Worm (Caenorhabditis elegans) whole organism, young adult: ENCODE results near the gene enu-3.2.

Source experiments
- B0035.1 ChIP-seq: sonication (generic microtip); optimal IDR thresholded peaks from 2 replicates; lab custom pipeline; 2016; ENCODE audit warnings: missing genetic modification characterization, mild to moderate bottlenecking, missing compliant biosample characterization, missing genotype, missing genetic modification reagents
- B0261.1 ChIP-seq: sonication (generic microtip); optimal IDR thresholded peaks from 2 replicates; lab custom pipeline; 2016; ENCODE audit warnings: mild to moderate bottlenecking, missing genetic modification characterization, moderate library complexity, missing compliant biosample characterization
- B0336.3 ChIP-seq: fragments of 200-800 bp; sonication (Bioruptor generic); IDR thresholded peaks from 2 replicates; pipeline ENCODE4 v1.3.6; 2022; ENCODE audit warnings: missing genetic modification characterization, missing compliant biosample characterization
- C06A6.2 ChIP-seq: fragments of 200-800 bp; sonication (Bioruptor generic); conservative IDR thresholded peaks from 2 replicates; pipeline ENCODE4 v1.3.6; 2022; ENCODE audit warnings: missing genetic modification characterization, missing compliant biosample characterization
- F37B4.10 ChIP-seq: fragments of 200-800 bp; sonication (Bioruptor generic); IDR thresholded peaks from 2 replicates; pipeline ENCODE4 v1.3.6; 2022; ENCODE audit warnings: missing genetic modification characterization, missing compliant biosample characterization
- F55B11.4 ChIP-seq: sonication (generic microtip); optimal IDR thresholded peaks from 2 replicates; lab custom pipeline; 2016; ENCODE audit warnings: missing compliant biosample characterization, missing genetic modification characterization, borderline replicate concordance; ENCODE audit not compliant: insufficient read depth
- T26A5.8 ChIP-seq: sonication (generic microtip); optimal IDR thresholded peaks from 2 replicates; lab custom pipeline; 2016; ENCODE audit warnings: missing genetic modification characterization, missing compliant biosample characterization
- Y53G8AR.9 ChIP-seq: fragments of 200-800 bp; sonication (Bioruptor generic); conservative IDR thresholded peaks from 2 replicates; pipeline ENCODE4 v1.3.6; 2022; ENCODE audit warnings: missing genetic modification reagents, missing genetic modification characterization, missing compliant biosample characterization
- akir-1 ChIP-seq: fragments of 200-800 bp; sonication (Bioruptor generic); optimal IDR thresholded peaks from 2 replicates; lab custom pipeline; 2018; ENCODE audit warnings: mild to moderate bottlenecking, missing genetic modification characterization, moderate library complexity, missing compliant biosample characterization
- ama-1 ChIP-seq, 3 experiments: fragments of 150-350 bp in 1 of 3; sonication (generic microtip) in 2 of 3; optimal IDR thresholded peaks; 2 replicates each; lab custom pipeline; 2014 to 2018; ENCODE audit warnings: missing biosample characterization in 2 of 3, missing genetic modification characterization in 2 of 3, missing genetic modification reagents in 2 of 3
- aptf-2 ChIP-seq: fragments of 200-800 bp; sonication (Bioruptor generic); conservative IDR thresholded peaks from 2 replicates; pipeline ENCODE4 v1.3.6; 2022; ENCODE audit warnings: missing genetic modification reagents, missing genetic modification characterization, missing compliant biosample characterization
- atf-7 ChIP-seq: sonication (generic microtip); optimal IDR thresholded peaks from 2 replicates; lab custom pipeline; 2017; ENCODE audit warnings: mild to moderate bottlenecking, missing genetic modification characterization, missing compliant biosample characterization
- athp-1 ChIP-seq: sonication (generic microtip); optimal IDR thresholded peaks from 2 replicates; lab custom pipeline; 2017; ENCODE audit warnings: mild to moderate bottlenecking, missing genetic modification characterization, missing compliant biosample characterization
- attf-6 ChIP-seq: fragments of 200-800 bp; sonication (Bioruptor generic); IDR thresholded peaks from 2 replicates; pipeline ENCODE4 v1.3.6; 2022; ENCODE audit warnings: missing genetic modification reagents, missing genetic modification characterization, missing compliant biosample characterization
- cebp-2 ChIP-seq: fragments of 200-800 bp; sonication (Bioruptor generic); IDR thresholded peaks from 2 replicates; pipeline ENCODE4 v1.3.6; 2022; ENCODE audit warnings: missing genetic modification characterization, missing compliant biosample characterization
- ceh-91 ChIP-seq: fragments of 200-800 bp; sonication (Bioruptor generic); IDR thresholded peaks from 2 replicates; pipeline ENCODE4 v1.3.6; 2022; ENCODE audit warnings: missing genetic modification reagents, missing genetic modification characterization, missing compliant biosample characterization
- dpff-1 ChIP-seq: sonication (generic microtip); optimal IDR thresholded peaks from 2 replicates; lab custom pipeline; 2017; ENCODE audit warnings: mild to moderate bottlenecking, missing genetic modification characterization, missing compliant biosample characterization
- efl-1 ChIP-seq: fragments of 150-350 bp; optimal IDR thresholded peaks from 2 replicates; lab custom pipeline; 2014; ENCODE audit warnings: missing biosample characterization, missing genetic modification reagents, missing genetic modification characterization
- egl-44 ChIP-seq: fragments of 200-800 bp; sonication (Bioruptor generic); IDR thresholded peaks from 2 replicates; pipeline ENCODE4 v1.3.6; 2022; ENCODE audit warnings: missing genetic modification reagents, missing genetic modification characterization, missing compliant biosample characterization
- ekl-4 ChIP-seq: fragments of 200-800 bp; sonication (Bioruptor generic); IDR thresholded peaks from 2 replicates; pipeline ENCODE4 v1.3.6; 2022; ENCODE audit warnings: missing genetic modification reagents, missing genetic modification characterization, missing compliant biosample characterization
- fkh-3 ChIP-seq: sonication (generic microtip); optimal IDR thresholded peaks from 2 replicates; lab custom pipeline; 2016; ENCODE audit warnings: mild to moderate bottlenecking, missing genetic modification characterization, missing compliant biosample characterization
- him-1 ChIP-seq: sonication (generic microtip); optimal IDR thresholded peaks from 2 replicates; lab custom pipeline; 2016; ENCODE audit warnings: missing genotype, missing genetic modification reagents, missing genetic modification characterization, missing compliant biosample characterization
- hmg-1.2 ChIP-seq: fragments of 200-800 bp; sonication (Bioruptor generic); IDR thresholded peaks from 2 replicates; pipeline ENCODE4 v1.3.6; 2022; ENCODE audit warnings: missing genetic modification reagents, missing genetic modification characterization, missing compliant biosample characterization
- hmg-20 ChIP-seq: fragments of 200-800 bp; sonication (Bioruptor generic); IDR thresholded peaks from 2 replicates; pipeline ENCODE4 v1.3.6; 2022; ENCODE audit warnings: missing genetic modification reagents, missing genetic modification characterization, missing compliant biosample characterization
- lag-1 ChIP-seq: fragments of 200-800 bp; sonication (Bioruptor generic); IDR thresholded peaks from 2 replicates; pipeline ENCODE4 v1.3.6; 2022; ENCODE audit warnings: missing genetic modification reagents, missing genetic modification characterization, missing compliant biosample characterization
- let-607 ChIP-seq, 2 experiments: fragments of 200-800 bp in 1 of 2; sonication (Bioruptor generic) in 1 of 2; sonication (generic microtip) in 1 of 2; optimal IDR thresholded peaks; 2 replicates each; lab custom pipeline; 2016 to 2018; ENCODE audit warnings: mild to moderate bottlenecking in 2 of 2, missing compliant biosample characterization in 2 of 2, missing genetic modification characterization in 2 of 2, moderate library complexity in 2 of 2, missing genotype in 1 of 2
- lin-35 ChIP-seq, 3 experiments: fragments of 150-350 bp in 2 of 3; sonication (generic microtip) in 1 of 3; optimal IDR thresholded peaks; 2 replicates each; lab custom pipeline; 2014 to 2018; ENCODE audit warnings: missing biosample characterization in 3 of 3, missing genetic modification characterization in 3 of 3, missing genetic modification reagents in 3 of 3
- lin-40 ChIP-seq: sonication (generic microtip); optimal IDR thresholded peaks from 2 replicates; lab custom pipeline; 2016; ENCODE audit warnings: missing genetic modification characterization, mild to moderate bottlenecking, missing compliant biosample characterization, missing genotype, missing genetic modification reagents
- lin-54 ChIP-seq: fragments of 200-800 bp; sonication (Bioruptor generic); optimal IDR thresholded peaks from 2 replicates; lab custom pipeline; 2018; ENCODE audit warnings: mild to moderate bottlenecking, missing genetic modification characterization, missing compliant biosample characterization
- lir-1 ChIP-seq: fragments of 200-800 bp; sonication (Bioruptor generic); conservative IDR thresholded peaks from 2 replicates; pipeline ENCODE4 v1.3.6; 2022; ENCODE audit warnings: missing genetic modification reagents, missing genetic modification characterization, missing compliant biosample characterization
- lsy-27 ChIP-seq: sonication (generic microtip); optimal IDR thresholded peaks from 2 replicates; lab custom pipeline; 2017; ENCODE audit warnings: missing genetic modification characterization, mild to moderate bottlenecking, missing compliant biosample characterization, antibody characterized with exemption, missing genotype, borderline replicate concordance; ENCODE audit not compliant: insufficient read depth
- madf-3 ChIP-seq: fragments of 200-800 bp; sonication (Bioruptor generic); IDR thresholded peaks from 2 replicates; pipeline ENCODE4 v1.3.6; 2022; ENCODE audit warnings: missing genetic modification reagents, missing genetic modification characterization, missing compliant biosample characterization
- madf-6 ChIP-seq: fragments of 200-800 bp; sonication (Bioruptor generic); IDR thresholded peaks from 2 replicates; pipeline ENCODE4 v1.3.6; 2022; ENCODE audit warnings: missing genetic modification reagents, missing genetic modification characterization, missing compliant biosample characterization
- nfya-2 ChIP-seq: fragments of 200-800 bp; sonication (Bioruptor generic); IDR thresholded peaks from 2 replicates; pipeline ENCODE4 v1.3.6; 2022; ENCODE audit warnings: missing genetic modification reagents, missing genetic modification characterization, missing compliant biosample characterization
- nhr-80 ChIP-seq: sonication (generic microtip); optimal IDR thresholded peaks from 2 replicates; lab custom pipeline; 2016; ENCODE audit warnings: missing genetic modification characterization, missing compliant biosample characterization
- sdz-38 ChIP-seq: sonication (generic microtip); optimal IDR thresholded peaks from 2 replicates; lab custom pipeline; 2016; ENCODE audit warnings: missing genotype, missing genetic modification characterization, missing compliant biosample characterization
- snpc-1.3 ChIP-seq: sonication (generic microtip); optimal IDR thresholded peaks from 2 replicates; lab custom pipeline; 2017; ENCODE audit warnings: missing genetic modification characterization, mild to moderate bottlenecking, missing compliant biosample characterization, antibody characterized with exemption, moderate library complexity, missing genotype, missing genetic modification reagents; ENCODE audit not compliant: insufficient read depth
- snpc-3.4 ChIP-seq: sonication (generic microtip); optimal IDR thresholded peaks from 2 replicates; lab custom pipeline; 2017; ENCODE audit warnings: missing genetic modification characterization, mild to moderate bottlenecking, missing compliant biosample characterization, antibody characterized with exemption, moderate library complexity, missing genotype, missing genetic modification reagents
- sptf-2 ChIP-seq: fragments of 200-800 bp; sonication (Bioruptor generic); optimal IDR thresholded peaks from 2 replicates; lab custom pipeline; 2018; ENCODE audit warnings: mild to moderate bottlenecking, missing genetic modification characterization, missing compliant biosample characterization
- tbx-9 ChIP-seq: sonication (generic microtip); optimal IDR thresholded peaks from 2 replicates; lab custom pipeline; 2016; ENCODE audit warnings: borderline replicate concordance, missing genetic modification characterization, inconsistent platforms, missing compliant biosample characterization
- xnd-1 ChIP-seq: sonication (generic microtip); optimal IDR thresholded peaks from 2 replicates; lab custom pipeline; 2016; ENCODE audit warnings: missing genotype, missing genetic modification reagents, missing genetic modification characterization, missing compliant biosample characterization
- zfh-2 ChIP-seq: fragments of 200-800 bp; sonication (Bioruptor generic); conservative IDR thresholded peaks from 2 replicates; pipeline ENCODE4 v1.3.6; 2022; ENCODE audit warnings: missing genetic modification reagents, missing genetic modification characterization, missing compliant biosample characterization
- ztf-3 ChIP-seq: fragments of 200-800 bp; sonication (Bioruptor generic); optimal IDR thresholded peaks from 2 replicates; lab custom pipeline; 2018; ENCODE audit warnings: mild to moderate bottlenecking, missing genetic modification characterization, missing compliant biosample characterization

The enu-3.2 gene

DNA sequence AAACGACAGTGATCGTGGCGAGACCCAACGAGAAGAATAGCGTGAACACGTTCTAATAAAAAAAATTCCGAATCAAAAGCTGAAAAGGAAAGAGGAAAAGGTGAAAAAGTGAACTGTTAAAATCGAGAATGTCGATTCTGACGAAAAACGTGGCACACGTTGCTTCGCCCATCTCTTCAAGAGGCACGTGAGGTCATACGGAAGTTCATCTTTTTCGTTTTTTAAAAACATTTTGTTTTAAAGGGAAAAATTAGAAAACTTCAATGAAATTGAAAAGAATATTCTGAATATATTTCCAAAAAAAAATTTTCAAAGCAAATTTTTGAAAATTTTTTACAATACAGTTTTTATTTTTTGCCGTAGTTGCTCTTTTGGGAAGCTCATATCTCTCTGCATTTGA is 26.2 kb upstream of the enu-3.2 start, which contains the start of gene C38D4.7:
Gene C38D4.7 (minus strand): TSS at position 101 of the 400 bp plus-strand sequence.
- TF ChIP-seq C06A6.2 (no peak), fkh-3 (tag; lab: Kevin White, UChicago) (no peak), lin-35 (GFP tag; optimal IDR thresholded peaks at IDR 0.05; lab: Kevin White, UChicago) (no peak)
- TF ChIP-seq, all 124 proteins: peak for 0

ce11 chrIII:4809526-4810153 is 24.6 kb upstream of the enu-3.2 start, which contains the start of gene pal-1:
Gene pal-1, minus strand, starts transcription at chrIII:4809576.
- no peak for TF ChIP-seq dpff-1 (tag; lab: Kevin White, UChicago)
- no peak for TF ChIP-seq ceh-91
- TF ChIP-seq B0336.3 (GFP tag; lab: Robert Waterston, UW): no peak
- no peak for TF ChIP-seq lag-1 (GFP tag; lab: Robert Waterston, UW)
- no peak for TF ChIP-seq B0035.1 (tag; lab: Kevin White, UChicago)
- no peak; the same call in 1 of the 2 replicates for TF ChIP-seq madf-6
- no peak for TF ChIP-seq sdz-38 (tag; lab: Kevin White, UChicago)
- TF ChIP-seq efl-1 (GFP tag; lab: Kevin White, UChicago): no peak
- no peak for TF ChIP-seq T26A5.8 (tag; lab: Kevin White, UChicago)
- TF ChIP-seq nhr-80 (tag; lab: Kevin White, UChicago): no peak
- TF ChIP-seq let-607 (tag; optimal IDR thresholded peaks at IDR 0.05; lab: Kevin White, UChicago): no peak
- TF ChIP-seq nfya-2 (GFP tag; lab: Robert Waterston, UW): no peak
- no peak for TF ChIP-seq aptf-2
- no peak for TF ChIP-seq ama-1 (optimal IDR thresholded peaks at IDR 0.05; lab: Kevin White, UChicago)
- no peak for TF ChIP-seq ama-1 (GFP tag; optimal IDR thresholded peaks at IDR 0.05; lab: Kevin White, UChicago)

- TF ChIP-seq atf-7 (no peak), hmg-20 (GFP tag; lab: Robert Waterston, UW) (no peak), nfya-2 (GFP tag; lab: Robert Waterston, UW) (no peak), snpc-3.4 (peak; percentile 26), sptf-2 (GFP tag; lab: Kevin White, UChicago) (no peak), lin-54 (GFP tag; lab: Kevin White, UChicago) (no peak), nhr-80 (tag; lab: Kevin White, UChicago) (no peak), madf-3 (GFP tag; lab: Robert Waterston, UW) (0 out of 2 replicates have a peak, but pooled peaks have one; percentile 42), lir-1 (GFP tag; lab: Robert Waterston, UW) (no peak), tbx-9 (tag; lab: Kevin White, UChicago) (no peak), snpc-1.3 (no peak), T26A5.8 (tag; lab: Kevin White, UChicago) (no peak), him-1 (tag; lab: Kevin White, UChicago) (no peak), ztf-3 (no peak), athp-1 (tag; lab: Kevin White, UChicago) (no peak), ceh-91 (no peak), xnd-1 (tag; lab: Kevin White, UChicago) (no peak), B0035.1 (tag; lab: Kevin White, UChicago) (no peak), hmg-1.2 (GFP tag; lab: Robert Waterston, UW) (no peak), ekl-4 (peak; percentile 31; the same call in 1 of the 2 replicates), cebp-2 (no peak), lsy-27 (tag; lab: Kevin White, UChicago) (no peak), madf-6 (peak; percentile 47; the same call in 1 of the 2 replicates), egl-44 (GFP tag; lab: Robert Waterston, UW) (no peak), B0261.1 (tag; lab: Kevin White, UChicago) (no peak), efl-1 (GFP tag; lab: Kevin White, UChicago) (no peak), zfh-2 (GFP tag; lab: Robert Waterston, UW) (no peak), attf-6 (GFP tag; lab: Robert Waterston, UW) (no peak), F55B11.4 (tag; lab: Kevin White, UChicago) (no peak), Y53G8AR.9 (GFP tag; lab: Robert Waterston, UW) (no peak), akir-1 (GFP tag; lab: Kevin White, UChicago) (no peak), lin-40 (tag; lab: Kevin White, UChicago) (no peak), F37B4.10 (no peak)
Observed at ce11 chrIII:4808089-4808488, 23.1 kb upstream of the enu-3.2 start.
